Fruit fly (Drosophila melanogaster) whole organism, embryonic: ENCODE results near the gene Usp8.

Experiments
- Bteb2 ChIP-seq: fragments of 200-800 bp; sonication (Bioruptor generic); optimal IDR thresholded peaks from 2 replicates; lab custom pipeline; 2016; ENCODE audit warnings: missing biosample characterization, missing genetic modification characterization
- CG10147 ChIP-seq: fragments of 200-800 bp; sonication (Bioruptor generic); optimal IDR thresholded peaks from 2 replicates; lab custom pipeline; 2019; ENCODE audit warnings: missing biosample characterization, mild to moderate bottlenecking, missing genetic modification characterization, moderate library complexity
- CG10274 ChIP-seq: fragments of 200-800 bp; sonication (Bioruptor generic); optimal IDR thresholded peaks from 3 replicates; lab custom pipeline; 2017; ENCODE audit warnings: missing biosample characterization, mild to moderate bottlenecking, missing genetic modification characterization
- CG10366 ChIP-seq: fragments of 200-800 bp; sonication (Bioruptor generic); IDR thresholded peaks from 2 replicates; pipeline ENCODE4 v1.3.6; 2022; ENCODE audit warnings: missing biosample characterization, missing genetic modification characterization
- CG11093 ChIP-seq: fragments of 200-800 bp; sonication (Bioruptor generic); IDR thresholded peaks from 3 replicates; pipeline ENCODE4 v1.3.6; 2022; ENCODE audit warnings: missing biosample characterization, missing genetic modification characterization
- CG11398 ChIP-seq: fragments of 200-800 bp; sonication (Bioruptor generic); optimal IDR thresholded peaks from 2 replicates; lab custom pipeline; 2016; ENCODE audit warnings: missing biosample characterization, missing genetic modification characterization
- CG12659 ChIP-seq: fragments of 200-800 bp; sonication (Bioruptor generic); optimal IDR thresholded peaks from 3 replicates; lab custom pipeline; 2017; ENCODE audit warnings: mild to moderate bottlenecking, missing biosample characterization, missing genetic modification reagents, missing genetic modification characterization
- CG12744 ChIP-seq: fragments of 200-800 bp; sonication (Bioruptor generic); optimal IDR thresholded peaks from 2 replicates; lab custom pipeline; 2016; ENCODE audit warnings: missing biosample characterization, missing genetic modification characterization
- CG13123 ChIP-seq: fragments of 200-800 bp; sonication (Bioruptor generic); optimal IDR thresholded peaks from 2 replicates; lab custom pipeline; 2016; ENCODE audit warnings: missing biosample characterization, missing genetic modification characterization
- CG15011 ChIP-seq: fragments of 200-800 bp; sonication (Bioruptor generic); optimal IDR thresholded peaks from 3 replicates; lab custom pipeline; 2018; ENCODE audit warnings: missing biosample characterization, mild to moderate bottlenecking, missing genetic modification characterization
- CG1529 ChIP-seq: fragments of 200-800 bp; sonication (Bioruptor generic); optimal IDR thresholded peaks from 3 replicates; lab custom pipeline; 2018; ENCODE audit warnings: missing biosample characterization, missing genetic modification characterization
- CG18011 ChIP-seq: fragments of 200-800 bp; sonication (Bioruptor generic); optimal IDR thresholded peaks from 2 replicates; lab custom pipeline; 2017; ENCODE audit warnings: missing biosample characterization, missing genetic modification characterization, mild to moderate bottlenecking, moderate library complexity, missing genotype
- CG2120 ChIP-seq: fragments of 200-800 bp; sonication (Bioruptor generic); optimal IDR thresholded peaks from 3 replicates; lab custom pipeline; 2016; ENCODE audit warnings: missing biosample characterization, missing genetic modification characterization
- CG2202 ChIP-seq: fragments of 200-800 bp; sonication (Bioruptor generic); optimal IDR thresholded peaks from 2 replicates; lab custom pipeline; 2018; ENCODE audit warnings: missing biosample characterization, mild to moderate bottlenecking, missing genetic modification characterization
- CG30020 ChIP-seq: fragments of 200-800 bp; optimal IDR thresholded peaks from 2 replicates; lab custom pipeline; 2019; ENCODE audit warnings: missing biosample characterization, mild to moderate bottlenecking, missing genetic modification characterization, moderate library complexity
- CG30403 ChIP-seq: fragments of 200-800 bp; sonication (Bioruptor generic); optimal IDR thresholded peaks from 3 replicates; lab custom pipeline; 2016; ENCODE audit warnings: missing biosample characterization, missing genetic modification characterization
- CG30431 ChIP-seq: fragments of 200-800 bp; sonication (Bioruptor generic); optimal IDR thresholded peaks from 2 replicates; lab custom pipeline; 2017; ENCODE audit warnings: missing biosample characterization, missing genetic modification characterization
- CG31365 ChIP-seq: fragments of 200-800 bp; sonication (Bioruptor generic); optimal IDR thresholded peaks from 2 replicates; lab custom pipeline; 2018; ENCODE audit warnings: missing biosample characterization, mild to moderate bottlenecking, missing genetic modification characterization
- CG9437 ChIP-seq: fragments of 200-800 bp; sonication (Bioruptor generic); optimal IDR thresholded peaks from 2 replicates; lab custom pipeline; 2018; ENCODE audit warnings: missing biosample characterization, mild to moderate bottlenecking, missing genetic modification characterization
- Dbx ChIP-seq: fragments of 200-800 bp; sonication (Bioruptor generic); IDR thresholded peaks from 3 replicates; pipeline ENCODE4 v1.3.6; 2022; ENCODE audit warnings: missing biosample characterization, missing genetic modification characterization
- HHEX ChIP-seq: fragments of 200-800 bp; sonication (Bioruptor generic); optimal IDR thresholded peaks from 3 replicates; lab custom pipeline; 2017; ENCODE audit warnings: missing biosample characterization, mild to moderate bottlenecking, missing genetic modification characterization, missing genetic modification reagents
- Hey ChIP-seq: fragments of 200-800 bp; sonication (Bioruptor generic); optimal IDR thresholded peaks from 3 replicates; lab custom pipeline; 2018; ENCODE audit warnings: missing biosample characterization, mild to moderate bottlenecking, missing genetic modification characterization
- Hmr ChIP-seq: fragments of 200-800 bp; sonication (Bioruptor generic); optimal IDR thresholded peaks from 3 replicates; lab custom pipeline; 2017; ENCODE audit warnings: mild to moderate bottlenecking, missing biosample characterization, missing genetic modification reagents, missing genetic modification characterization
- Mad ChIP-seq: fragments of 200-800 bp; sonication (Bioruptor generic); optimal IDR thresholded peaks from 2 replicates; lab custom pipeline; 2016; ENCODE audit warnings: missing biosample characterization, missing genetic modification characterization
- Max ChIP-seq: fragments of 200-800 bp; sonication (Bioruptor generic); optimal IDR thresholded peaks from 2 replicates; lab custom pipeline; 2016; ENCODE audit warnings: missing biosample characterization, mild to moderate bottlenecking, missing genetic modification characterization
- NfI ChIP-seq: fragments of 200-800 bp; sonication (Bioruptor generic); optimal IDR thresholded peaks from 3 replicates; lab custom pipeline; 2018; ENCODE audit warnings: missing biosample characterization, mild to moderate bottlenecking, missing genetic modification characterization, moderate library complexity
- Tbp ChIP-seq: fragments of >200 bp; optimal IDR thresholded peaks from 2 replicates; lab custom pipeline; 2018; ENCODE audit warnings: missing biosample characterization, missing genetic modification characterization
- Xbp1 ChIP-seq: fragments of 200-800 bp; sonication (Bioruptor generic); optimal IDR thresholded peaks from 3 replicates; lab custom pipeline; 2016; ENCODE audit warnings: missing biosample characterization, mild to moderate bottlenecking, missing genetic modification characterization
- az2 ChIP-seq: fragments of 200-800 bp; sonication (Bioruptor generic); optimal IDR thresholded peaks from 3 replicates; lab custom pipeline; 2016; ENCODE audit warnings: missing biosample characterization, missing genetic modification characterization
- bcd ChIP-seq: fragments of 200-800 bp; sonication (Bioruptor generic); optimal IDR thresholded peaks from 2 replicates; lab custom pipeline; 2017; ENCODE audit warnings: missing biosample characterization, mild to moderate bottlenecking, missing genetic modification characterization
- danr ChIP-seq: fragments of 200-800 bp; sonication (Bioruptor generic); IDR thresholded peaks from 2 replicates; pipeline ENCODE4 v1.3.6; 2022; ENCODE audit warnings: missing biosample characterization, missing genetic modification characterization
- disco-r ChIP-seq: fragments of 200-800 bp; sonication (Bioruptor generic); optimal IDR thresholded peaks from 2 replicates; lab custom pipeline; 2016; ENCODE audit warnings: missing biosample characterization, missing genetic modification characterization
- dm ChIP-seq: fragments of 200-800 bp; sonication (Bioruptor generic); optimal IDR thresholded peaks from 3 replicates; lab custom pipeline; 2016; ENCODE audit warnings: missing biosample characterization, missing genetic modification characterization
- esg ChIP-seq: fragments of 200-800 bp; sonication (Bioruptor generic); conservative IDR thresholded peaks from 2 replicates; pipeline ENCODE4 v1.3.6; 2022; ENCODE audit warnings: missing biosample characterization, missing genetic modification characterization
- fd102C ChIP-seq: fragments of 200-800 bp; sonication (Bioruptor generic); optimal IDR thresholded peaks from 2 replicates; lab custom pipeline; 2018; ENCODE audit warnings: missing biosample characterization, mild to moderate bottlenecking, missing genetic modification characterization, moderate library complexity
- fu2 ChIP-seq: fragments of 200-800 bp; sonication (Bioruptor generic); optimal IDR thresholded peaks from 2 replicates; lab custom pipeline; 2016; ENCODE audit warnings: missing biosample characterization, missing genetic modification characterization
- gce ChIP-seq: fragments of 200-800 bp; sonication (Bioruptor generic); IDR thresholded peaks from 3 replicates; pipeline ENCODE4 v1.3.6; 2022; ENCODE audit warnings: missing biosample characterization, missing genetic modification characterization
- hkb ChIP-seq, 2 experiments: fragments of 200-800 bp in 1 of 2; fragments of >200 bp in 1 of 2; sonication (Bioruptor generic) in 1 of 2; IDR thresholded peaks in 1 of 2; optimal IDR thresholded peaks in 1 of 2; 2 replicates each; pipeline versions ENCODE4 v1.3.6 to Lab custom; 2017 to 2022; ENCODE audit warnings: missing biosample characterization in 1 of 2, missing genetic modification characterization in 1 of 2
- jing ChIP-seq: fragments of 200-800 bp; sonication (Bioruptor generic); optimal IDR thresholded peaks from 2 replicates; lab custom pipeline; 2018; ENCODE audit warnings: missing biosample characterization, mild to moderate bottlenecking, missing genetic modification characterization
- kay ChIP-seq: fragments of 200-800 bp; sonication (Bioruptor generic); optimal IDR thresholded peaks from 2 replicates; lab custom pipeline; 2016; ENCODE audit warnings: missing biosample characterization, missing genetic modification characterization
- luna ChIP-seq: fragments of 200-800 bp; sonication (Bioruptor generic); optimal IDR thresholded peaks from 2 replicates; lab custom pipeline; 2016; ENCODE audit warnings: missing biosample characterization, missing genetic modification characterization
- maf-S ChIP-seq: fragments of 200-800 bp; sonication (Bioruptor generic); optimal IDR thresholded peaks from 2 replicates; lab custom pipeline; 2016; ENCODE audit warnings: missing biosample characterization, missing genetic modification characterization
- mam ChIP-seq: fragments of 200-800 bp; sonication (Bioruptor generic); optimal IDR thresholded peaks from 3 replicates; lab custom pipeline; 2016; ENCODE audit warnings: missing biosample characterization, missing genetic modification characterization
- pan ChIP-seq, 4 experiments: fragments of >200 bp in 3 of 4; fragments of 200-800 bp in 1 of 4; sonication (Bioruptor generic) in 1 of 4; optimal IDR thresholded peaks in 3 of 4; IDR thresholded peaks in 1 of 4; 2 replicates each; pipeline versions ENCODE4 v1.3.6 to Lab custom; 2017 to 2022; ENCODE audit warnings: missing biosample characterization in 2 of 4, missing genetic modification characterization in 2 of 4, mixed read lengths in 1 of 4
- psq ChIP-seq: fragments of 200-800 bp; sonication (Bioruptor generic); optimal IDR thresholded peaks from 2 replicates; lab custom pipeline; 2017; ENCODE audit warnings: missing biosample characterization, missing genetic modification characterization
- row ChIP-seq: fragments of 200-800 bp; sonication (Bioruptor generic); IDR thresholded peaks from 3 replicates; pipeline ENCODE4 v1.3.6; 2022; ENCODE audit warnings: missing biosample characterization, missing genetic modification characterization
- schlank ChIP-seq: fragments of 200-800 bp; sonication (Bioruptor generic); optimal IDR thresholded peaks from 2 replicates; lab custom pipeline; 2018; ENCODE audit warnings: missing biosample characterization, mild to moderate bottlenecking, missing genetic modification characterization
- slbo ChIP-seq: fragments of 200-800 bp; sonication (Bioruptor generic); IDR thresholded peaks from 2 replicates; pipeline ENCODE4 v1.3.6; 2022; ENCODE audit warnings: missing biosample characterization, missing genetic modification characterization
- sug ChIP-seq: fragments of 200-800 bp; optimal IDR thresholded peaks from 2 replicates; lab custom pipeline; 2019; ENCODE audit warnings: missing biosample characterization, mild to moderate bottlenecking, missing genetic modification characterization, moderate library complexity
- wdn ChIP-seq: fragments of 200-800 bp; sonication (Bioruptor generic); IDR thresholded peaks from 2 replicates; pipeline ENCODE4 v1.3.6; 2022; ENCODE audit warnings: missing biosample characterization, missing genetic modification characterization

Gene Usp8

DNA sequence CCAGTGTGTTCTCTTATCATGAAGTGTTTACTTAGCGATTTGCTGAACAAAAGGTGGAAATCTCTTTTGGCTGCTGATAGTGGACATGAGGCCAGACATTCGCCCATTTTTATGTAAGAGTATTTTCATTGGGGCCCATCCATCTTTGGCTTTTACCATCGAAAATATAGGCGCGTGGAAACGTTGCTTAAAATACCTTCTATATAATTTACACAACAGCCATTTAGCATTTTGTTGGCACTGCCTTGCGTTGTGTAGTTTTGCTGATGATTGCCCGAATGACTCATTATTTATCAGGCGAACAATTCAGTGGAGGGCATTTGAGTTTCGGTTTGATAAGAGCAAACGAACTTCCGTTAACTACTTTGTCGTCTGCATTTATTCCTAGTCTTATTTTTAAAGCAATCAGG is 27.6 kb downstream of the Usp8 start (continued):
- TF ChIP-seq Max (GFP tag; lab: Kevin White, UChicago) (no peak), CG10274 (GFP tag; lab: Kevin White, UChicago) (peak; percentile 25), CG30020 (tag; lab: Kevin White, UChicago) (no peak), pan (optimal IDR thresholded peaks at IDR 0.05; lab: Kevin White, UChicago) (no peak), pan (GFP tag; optimal IDR thresholded peaks at IDR 0.05 in 1 of 2, IDR thresholded peaks at IDR 0.05 in 1 of 2) (peak in 1 of 2 experiments; percentile 45), CG1529 (GFP tag; lab: Kevin White, UChicago) (no peak), CG10147 (peak; percentile 8), danr (GFP tag; lab: Robert Waterston, UW) (no peak), CG11398 (peak; percentile 5), gce (GFP tag; lab: Robert Waterston, UW) (peak; percentile 46; the same call in 1 of the 3 replicates), jing (peak; percentile 13), slbo (GFP tag; lab: Robert Waterston, UW) (peak; percentile 66), Hmr (GFP tag; lab: Kevin White, UChicago) (peak; percentile 67), fu2 (GFP tag; lab: Kevin White, UChicago) (peak; percentile 31), esg (peak; percentile 20; the same call in 1 of the 2 replicates), schlank (tag; lab: Kevin White, UChicago) (no peak), CG10366 (GFP tag; lab: Robert Waterston, UW) (0 out of 2 replicates have a peak, but pooled peaks have one; percentile 41), CG12659 (GFP tag; lab: Kevin White, UChicago) (peak; percentile 31), HHEX (peak; percentile 49), row (GFP tag; lab: Robert Waterston, UW) (peak; percentile 84; the same call in 2 of the 3 replicates), CG12744 (GFP tag; lab: Kevin White, UChicago) (peak; percentile 3), CG9437 (GFP tag; lab: Kevin White, UChicago) (peak; percentile 9), Mad (GFP tag; lab: Kevin White, UChicago) (peak; percentile 8), mam (peak; percentile 29), az2 (GFP tag; lab: Kevin White, UChicago) (peak; percentile 17), CG30403 (GFP tag; lab: Kevin White, UChicago) (peak; percentile 34), psq (GFP tag; lab: Kevin White, UChicago) (no peak), Dbx (0 out of 3 replicates have a peak, but pooled peaks have one; percentile 52), sug (peak; percentile 81), CG31365 (no peak), disco-r (GFP tag; lab: Kevin White, UChicago) (peak; percentile 53), Hey (peak; percentile 3), wdn (GFP tag; lab: Robert Waterston, UW) (0 out of 2 replicates have a peak, but pooled peaks have one; percentile 20), Xbp1 (GFP tag; lab: Kevin White, UChicago) (peak; percentile 38), luna (GFP tag; lab: Kevin White, UChicago) (peak; percentile 9), kay (GFP tag; lab: Kevin White, UChicago) (peak; percentile 38), Tbp (GFP tag; lab: Kevin White, UChicago) (no peak), maf-S (GFP tag; lab: Kevin White, UChicago) (peak; percentile 40), CG13123 (GFP tag; lab: Kevin White, UChicago) (no peak), CG2202 (no peak), dm (GFP tag; lab: Kevin White, UChicago) (peak; percentile 5), CG30431 (GFP tag; lab: Kevin White, UChicago) (no peak), bcd (GFP tag; lab: Kevin White, UChicago) (peak; percentile 15), CG2120 (GFP tag; lab: Kevin White, UChicago) (peak; percentile 79), hkb (optimal IDR thresholded peaks at IDR 0.05; lab: Kevin White, UChicago) (no peak), hkb (GFP tag; IDR thresholded peaks at IDR 0.05; lab: Robert Waterston, UW) (peak; percentile 65), CG11093 (GFP tag; lab: Robert Waterston, UW) (no peak), Bteb2 (GFP tag; lab: Kevin White, UChicago) (peak; percentile 52), fd102C (GFP tag; lab: Kevin White, UChicago) (no peak), NfI (GFP tag; lab: Kevin White, UChicago) (peak; percentile 33), CG18011 (GFP tag; lab: Kevin White, UChicago) (peak; percentile 52), CG15011 (GFP tag; lab: Kevin White, UChicago) (no peak)
